Worm (Caenorhabditis elegans) whole organism, late embryonic: ENCODE data around the gene dmsr-3.
A peak's percentile ranks its signal among the peaks of the same experiment; 100 is the strongest.

ENCODE experiments used
- C08G9.2 ChIP-seq: sonication (generic microtip); optimal IDR thresholded peaks from 2 replicates; lab custom pipeline; 2016; ENCODE audit warnings: mild to moderate bottlenecking, missing genetic modification characterization, moderate library complexity, missing compliant biosample characterization
- K02D7.2 ChIP-seq: sonication (generic microtip); optimal IDR thresholded peaks from 2 replicates; lab custom pipeline; 2017; ENCODE audit warnings: mild to moderate bottlenecking, missing genetic modification characterization, missing compliant biosample characterization
- T23F11.4 ChIP-seq: fragments of 200-800 bp; sonication (Bioruptor generic); optimal IDR thresholded peaks from 2 replicates; lab custom pipeline; 2018; ENCODE audit warnings: mild to moderate bottlenecking, missing genetic modification characterization, missing compliant biosample characterization
- ahr-1 ChIP-seq: sonication (generic microtip); optimal IDR thresholded peaks from 2 replicates; lab custom pipeline; 2016; ENCODE audit warnings: missing genetic modification characterization, missing compliant biosample characterization
- ceh-14 ChIP-seq: sonication (generic microtip); optimal IDR thresholded peaks from 2 replicates; lab custom pipeline; 2016; ENCODE audit warnings: missing genotype, missing genetic modification characterization, missing compliant biosample characterization
- ceh-18 ChIP-seq: sonication (generic microtip); optimal IDR thresholded peaks from 2 replicates; lab custom pipeline; 2016; ENCODE audit warnings: missing genetic modification characterization, missing compliant biosample characterization
- ceh-24 ChIP-seq: sonication (generic microtip); optimal IDR thresholded peaks from 2 replicates; lab custom pipeline; 2016; ENCODE audit warnings: mild to moderate bottlenecking, missing genetic modification characterization, missing compliant biosample characterization
- ceh-31 ChIP-seq: sonication (generic microtip); optimal IDR thresholded peaks from 2 replicates; lab custom pipeline; 2016; ENCODE audit warnings: missing genetic modification characterization, missing compliant biosample characterization
- ceh-34 ChIP-seq: sonication (generic microtip); optimal IDR thresholded peaks from 2 replicates; lab custom pipeline; 2016; ENCODE audit warnings: mild to moderate bottlenecking, missing genetic modification characterization, missing compliant biosample characterization
- ceh-6 ChIP-seq: fragments of 200-800 bp; sonication (Bioruptor generic); optimal IDR thresholded peaks from 2 replicates; lab custom pipeline; 2018; ENCODE audit warnings: mild to moderate bottlenecking, missing genetic modification characterization, missing compliant biosample characterization
- ceh-9 ChIP-seq: sonication (generic microtip); optimal IDR thresholded peaks from 2 replicates; lab custom pipeline; 2016; ENCODE audit warnings: mild to moderate bottlenecking, missing genetic modification characterization, inconsistent platforms, missing compliant biosample characterization
- che-1 ChIP-seq: sonication (generic microtip); optimal IDR thresholded peaks from 2 replicates; lab custom pipeline; 2016; ENCODE audit warnings: mild to moderate bottlenecking, missing genetic modification characterization, missing compliant biosample characterization
- dmd-4 ChIP-seq: sonication (generic microtip); optimal IDR thresholded peaks from 2 replicates; lab custom pipeline; 2016; ENCODE audit warnings: borderline replicate concordance, missing genetic modification characterization, missing compliant biosample characterization
- dve-1 ChIP-seq: sonication (generic microtip); optimal IDR thresholded peaks from 2 replicates; lab custom pipeline; 2017; ENCODE audit warnings: antibody characterized with exemption, mild to moderate bottlenecking, missing genetic modification characterization, missing compliant biosample characterization
- elt-4 ChIP-seq: sonication (generic microtip); optimal IDR thresholded peaks from 2 replicates; lab custom pipeline; 2016; ENCODE audit warnings: missing genetic modification characterization, missing compliant biosample characterization
- ets-4 ChIP-seq: sonication (generic microtip); optimal IDR thresholded peaks from 2 replicates; lab custom pipeline; 2016; ENCODE audit warnings: missing genetic modification characterization, missing compliant biosample characterization
- hlh-13 ChIP-seq: fragments of 200-800 bp; sonication (Bioruptor generic); optimal IDR thresholded peaks from 2 replicates; lab custom pipeline; 2018; ENCODE audit warnings: mild to moderate bottlenecking, missing genetic modification characterization, missing compliant biosample characterization
- hlh-8 ChIP-seq: sonication (generic microtip); optimal IDR thresholded peaks from 2 replicates; lab custom pipeline; 2016; ENCODE audit warnings: missing genotype, missing genetic modification characterization, missing compliant biosample characterization
- lin-11 ChIP-seq: fragments of 200-800 bp; sonication (Bioruptor generic); optimal IDR thresholded peaks from 2 replicates; lab custom pipeline; 2018; ENCODE audit warnings: mild to moderate bottlenecking, missing genetic modification characterization, missing compliant biosample characterization
- nhr-11 ChIP-seq: fragments of 150-350 bp; optimal IDR thresholded peaks from 2 replicates; lab custom pipeline; 2014; ENCODE audit warnings: missing biosample characterization, missing genetic modification characterization
- odd-2 ChIP-seq: sonication (generic microtip); optimal IDR thresholded peaks from 2 replicates; lab custom pipeline; 2017; ENCODE audit warnings: antibody characterized with exemption, mild to moderate bottlenecking, missing genetic modification characterization, missing compliant biosample characterization
- pag-3 ChIP-seq: sonication (generic microtip); optimal IDR thresholded peaks from 2 replicates; lab custom pipeline; 2016; ENCODE audit warnings: missing compliant biosample characterization, missing genetic modification characterization, borderline replicate concordance
- pax-1 ChIP-seq: fragments of 150-350 bp; optimal IDR thresholded peaks from 2 replicates; lab custom pipeline; 2014; ENCODE audit warnings: missing biosample characterization, missing genetic modification characterization
- pros-1 ChIP-seq: fragments of 150-350 bp; optimal IDR thresholded peaks from 2 replicates; lab custom pipeline; 2014; ENCODE audit warnings: missing biosample characterization, missing genetic modification reagents, missing genetic modification characterization
- sdc-2 ChIP-seq: sonication (generic microtip); optimal IDR thresholded peaks from 2 replicates; lab custom pipeline; 2016; ENCODE audit warnings: missing genotype, missing genetic modification characterization, missing compliant biosample characterization
- sox-2 ChIP-seq: fragments of 200-800 bp; sonication (Bioruptor generic); IDR thresholded peaks from 2 replicates; pipeline ENCODE4 v1.3.6; 2022; ENCODE audit warnings: missing genetic modification reagents, missing genetic modification characterization, missing compliant biosample characterization
- tbx-7 ChIP-seq: sonication (generic microtip); optimal IDR thresholded peaks from 2 replicates; lab custom pipeline; 2016; ENCODE audit warnings: missing genotype, missing genetic modification characterization, missing compliant biosample characterization
- ttx-3 ChIP-seq: sonication (generic microtip); optimal IDR thresholded peaks from 2 replicates; lab custom pipeline; 2016; ENCODE audit warnings: missing genetic modification reagents, missing genetic modification characterization, missing compliant biosample characterization
- unc-3 ChIP-seq, 2 experiments: fragments of 200-800 bp in 1 of 2; sonication (Bioruptor generic) in 1 of 2; sonication (generic microtip) in 1 of 2; conservative IDR thresholded peaks in 1 of 2; optimal IDR thresholded peaks in 1 of 2; 2 replicates each; pipeline versions ENCODE4 v1.3.6 to Lab custom; 2016 to 2022; ENCODE audit warnings: missing compliant biosample characterization in 2 of 2, missing genetic modification characterization in 2 of 2, missing genetic modification reagents in 1 of 2
- unc-42 ChIP-seq: sonication (generic microtip); optimal IDR thresholded peaks from 2 replicates; lab custom pipeline; 2016; ENCODE audit warnings: missing genotype, missing genetic modification characterization, missing compliant biosample characterization
- unc-55 ChIP-seq: sonication (generic microtip); optimal IDR thresholded peaks from 2 replicates; lab custom pipeline; 2017; ENCODE audit warnings: missing biosample characterization, missing genetic modification reagents, missing genetic modification characterization
- unc-86 ChIP-seq: sonication (generic microtip); optimal IDR thresholded peaks from 2 replicates; lab custom pipeline; 2016; ENCODE audit warnings: missing genetic modification characterization, missing compliant biosample characterization

Gene dmsr-3

DNA sequence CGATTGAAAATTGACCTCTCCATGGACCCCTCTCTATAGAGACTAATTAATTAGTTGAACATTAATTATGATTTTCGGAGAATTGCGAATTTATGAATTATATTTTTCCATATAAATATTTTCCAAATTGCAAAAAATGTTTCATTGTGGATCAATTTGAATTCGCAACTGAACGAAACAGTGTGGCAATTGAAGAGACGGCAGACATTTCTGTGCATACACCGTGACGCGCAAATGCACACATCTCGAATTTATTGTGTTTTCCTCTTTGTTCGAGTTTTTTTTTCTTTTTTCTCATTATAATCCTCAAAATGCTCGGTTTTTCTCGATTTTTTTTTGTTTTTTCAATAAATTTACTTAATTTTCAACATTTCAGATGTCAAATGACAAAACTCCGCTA, 13.2 kb upstream of the dmsr-3 start, which contains the start of gene Y48C3A.20 (continued):
- TF ChIP-seq unc-3 (GFP tag; conservative IDR thresholded peaks at IDR 0.05; lab: Robert Waterston, UW): no peak
- no peak for TF ChIP-seq unc-3 (tag; optimal IDR thresholded peaks at IDR 0.05; lab: Kevin White, UChicago)

DNA sequence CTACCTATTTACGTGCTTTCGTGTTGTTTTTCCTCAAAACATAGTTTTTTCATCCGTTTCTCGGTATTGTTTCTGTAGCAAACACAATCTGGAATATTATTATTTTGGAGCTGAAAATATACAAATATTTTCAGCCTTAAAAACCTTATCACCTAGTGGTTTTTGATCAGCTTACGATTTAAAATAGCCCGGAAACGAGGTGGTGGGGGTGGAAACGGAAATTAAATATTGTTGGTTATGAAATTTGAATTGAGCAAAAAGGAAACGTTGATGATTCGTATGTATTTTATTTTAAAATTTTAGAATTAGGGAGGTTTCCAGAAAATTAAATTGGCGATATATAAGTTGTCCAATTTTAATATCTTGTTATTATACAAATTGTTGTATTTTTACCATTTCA, 11.8 kb upstream of the dmsr-3 start:
- TF ChIP-seq pax-1 (tag; lab: Kevin White, UChicago): no peak
- no peak for TF ChIP-seq tbx-7 (tag; lab: Kevin White, UChicago)
- TF ChIP-seq T23F11.4 (GFP tag; lab: Kevin White, UChicago): no peak
- TF ChIP-seq ceh-31 (tag; lab: Kevin White, UChicago): no peak
- no peak for TF ChIP-seq ceh-18 (tag; lab: Kevin White, UChicago)
- no peak for TF ChIP-seq pros-1 (tag; lab: Kevin White, UChicago)
- no peak for TF ChIP-seq sox-2
- no peak for TF ChIP-seq K02D7.2 (tag; lab: Kevin White, UChicago)
- TF ChIP-seq ceh-34: no peak
- TF ChIP-seq pag-3: no peak
- TF ChIP-seq, all 69 proteins: peak for 0

DNA sequence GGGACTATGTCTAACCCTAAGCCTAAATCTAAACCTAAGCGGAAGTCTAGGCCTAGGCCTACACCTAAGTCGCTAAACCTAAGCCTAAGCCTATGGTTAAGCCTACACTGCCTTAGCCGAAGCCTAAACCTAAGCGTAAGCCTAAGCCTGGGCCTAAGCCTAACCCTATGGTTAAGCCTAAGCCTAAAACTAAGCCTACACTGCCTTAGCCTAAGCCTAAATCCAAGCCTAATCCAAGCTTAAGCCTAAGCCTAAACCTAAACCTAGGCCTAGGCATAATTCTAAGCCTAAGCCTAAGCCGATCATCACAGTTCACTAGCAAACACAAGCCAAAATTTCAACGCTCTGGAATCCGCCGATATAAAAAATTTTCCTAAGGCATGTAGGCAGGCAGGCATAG, 14.7 kb downstream of the dmsr-3 start:
- TF ChIP-seq nhr-11 (no peak), dve-1 (peak; percentile 82), ceh-34 (no peak), odd-2 (tag; lab: Kevin White, UChicago) (no peak)

DNA sequence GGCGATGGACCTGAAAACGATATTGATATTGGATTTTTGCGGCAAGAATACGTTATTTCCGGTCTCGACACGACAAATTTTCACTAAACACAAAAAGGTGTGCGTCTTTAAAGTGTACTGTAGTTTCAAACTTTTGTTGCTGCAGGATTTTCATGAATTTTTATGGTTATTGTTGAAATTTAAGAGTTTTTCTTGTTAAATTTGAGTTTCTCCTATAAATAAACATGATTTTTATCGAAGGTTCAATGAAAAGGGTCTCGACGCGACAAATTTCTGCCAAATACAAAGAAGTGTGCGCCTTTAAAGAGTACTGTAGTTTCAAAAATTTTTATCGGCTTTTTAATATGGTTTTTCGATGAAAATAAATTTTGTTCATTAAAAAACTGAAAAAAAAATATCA, 16.0 kb downstream of the dmsr-3 start:
- TF ChIP-seq unc-55 (no peak), pax-1 (tag; lab: Kevin White, UChicago) (no peak), dmd-4 (tag; lab: Kevin White, UChicago) (no peak), lin-11 (no peak), unc-42 (tag; lab: Kevin White, UChicago) (no peak), ahr-1 (tag; lab: Kevin White, UChicago) (no peak), unc-86 (no peak), hlh-13 (GFP tag; lab: Kevin White, UChicago) (no peak), ets-4 (no peak), ceh-18 (tag; lab: Kevin White, UChicago) (no peak), ceh-9 (tag; lab: Kevin White, UChicago) (no peak), ceh-14 (tag; lab: Kevin White, UChicago) (no peak), elt-4 (tag; lab: Kevin White, UChicago) (no peak), ceh-24 (no peak), ceh-31 (tag; lab: Kevin White, UChicago) (no peak), pros-1 (tag; lab: Kevin White, UChicago) (no peak), che-1 (tag; lab: Kevin White, UChicago) (no peak)

DNA sequence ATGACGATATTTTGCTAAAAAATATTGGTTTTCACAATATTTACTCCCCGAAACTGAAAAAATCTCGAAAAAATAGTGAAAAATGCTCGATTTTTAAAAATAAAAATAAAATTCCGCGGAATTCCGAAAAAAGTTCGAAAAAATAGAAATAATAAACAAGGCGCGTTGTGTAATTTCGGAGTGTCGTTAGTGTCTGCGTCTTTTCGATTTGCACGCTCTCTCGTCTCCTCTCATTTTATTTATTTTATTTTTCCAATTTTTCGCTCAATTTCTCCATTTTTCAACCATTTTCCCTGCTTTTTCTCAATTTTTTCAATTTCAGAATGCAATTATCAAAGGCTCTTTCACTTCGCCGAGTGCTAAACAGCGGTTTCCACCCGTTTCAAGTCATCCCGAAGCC, 18.0 kb downstream of the dmsr-3 start, which contains the start of gene mrpl-20:
TSS of gene mrpl-20 (plus strand) at position 323 of the 400 bp plus-strand sequence.
- no peak for TF ChIP-seq hlh-8
- no peak for TF ChIP-seq tbx-7 (tag; lab: Kevin White, UChicago)
- no peak for TF ChIP-seq sdc-2 (tag; lab: Kevin White, UChicago)
- TF ChIP-seq C08G9.2 (tag; lab: Kevin White, UChicago): no peak
- no peak for TF ChIP-seq ttx-3 (tag; lab: Kevin White, UChicago)
- TF ChIP-seq ceh-6 (GFP tag; lab: Kevin White, UChicago): no peak
- no peak for TF ChIP-seq hlh-13 (GFP tag; lab: Kevin White, UChicago)
